Worm (Caenorhabditis elegans): Measurements from ENCODE around the gene R05A10.2.

DNA sequence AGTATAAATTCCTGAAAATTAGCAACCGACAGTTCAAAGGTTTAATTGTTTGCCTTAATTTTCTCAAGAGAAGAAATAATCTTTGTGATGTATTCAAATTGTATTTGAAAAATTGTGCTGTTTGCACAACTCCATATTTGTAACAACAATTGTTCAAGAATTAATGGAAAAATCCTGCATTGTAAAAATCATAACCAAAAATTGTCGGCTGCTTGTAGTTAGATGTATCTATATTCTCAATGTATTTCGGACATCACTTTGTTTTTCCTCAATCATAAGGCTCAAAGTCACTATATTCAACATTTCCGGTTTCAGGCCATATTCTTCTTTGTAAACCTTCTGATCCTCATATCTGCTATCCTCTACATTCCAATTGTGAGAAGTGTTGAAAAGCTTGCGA is 34.0 kb upstream of the R05A10.2 start:
- TF ChIP-seq ztf-11 (tag; optimal IDR thresholded peaks at IDR 0.05) (no peak), pha-4 (tag; optimal IDR thresholded peaks at IDR 0.05) (no peak), fkh-10 (GFP tag; optimal IDR thresholded peaks at IDR 0.05) (no peak), fos-1 (tag; optimal IDR thresholded peaks at IDR 0.05) (no peak)
